Fruit fly (Drosophila melanogaster): Measurements from ENCODE around the gene Cdc6.

The Cdc6 gene

DNA sequence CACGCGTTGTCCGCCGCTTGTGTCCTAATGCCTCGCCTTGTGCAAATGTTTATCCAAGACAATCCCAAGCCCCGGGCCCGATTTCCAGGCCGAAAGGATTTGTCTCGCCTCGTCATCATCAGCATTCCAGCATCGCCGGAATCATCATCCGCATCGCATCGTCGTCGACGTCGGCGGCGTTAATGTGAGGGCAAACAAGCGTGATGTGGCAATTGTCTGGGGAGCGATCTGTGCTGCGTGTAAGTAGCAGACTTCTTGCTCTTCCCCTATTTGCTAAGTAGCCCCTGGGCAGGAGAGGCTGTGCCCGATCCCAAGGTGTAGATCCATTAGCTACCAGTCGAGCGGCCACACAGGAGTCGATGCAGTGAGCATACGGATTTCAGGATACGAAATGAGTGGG, 26.9 kb upstream of the Cdc6 start:
- TF ChIP-seq Crg-1 (GFP tag; optimal IDR thresholded peaks at IDR 0.05) = no peak
- no peak for TF ChIP-seq cnc (optimal IDR thresholded peaks at IDR 0.05)
- TF ChIP-seq tj (GFP tag; optimal IDR thresholded peaks at IDR 0.05) = no peak
- TF ChIP-seq CG1620 (GFP tag; optimal IDR thresholded peaks at IDR 0.05) = no peak
- no peak for TF ChIP-seq CG7101 (tag; optimal IDR thresholded peaks at IDR 0.05)
- no peak for TF ChIP-seq Hr96 (GFP tag; optimal IDR thresholded peaks at IDR 0.05)
- TF ChIP-seq CG14711 (tag; optimal IDR thresholded peaks at IDR 0.05) = no peak
- TF ChIP-seq Mnt (GFP tag; optimal IDR thresholded peaks at IDR 0.05) = no peak
- TF ChIP-seq CG5204 (GFP tag; optimal IDR thresholded peaks at IDR 0.05) = no peak
- no peak for TF ChIP-seq CG11617 (GFP tag; optimal IDR thresholded peaks at IDR 0.05)

DNA sequence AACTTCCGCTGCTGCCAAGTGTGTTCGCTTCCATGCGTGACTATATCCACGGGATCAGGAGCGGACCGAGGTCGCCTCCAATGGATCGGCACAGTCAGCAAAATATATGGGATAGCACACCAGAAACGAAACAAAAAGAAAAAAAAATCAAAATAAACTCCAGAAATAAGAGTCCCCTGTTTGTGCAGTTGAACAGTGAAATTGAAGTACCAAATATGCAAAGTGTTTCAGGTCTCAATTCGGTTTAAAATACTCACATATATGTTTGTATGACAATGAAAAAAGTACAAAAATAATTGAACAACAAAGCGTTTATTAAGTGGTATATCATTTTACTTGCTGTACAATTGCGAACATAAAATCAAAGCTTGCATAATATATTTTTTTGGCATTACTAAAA, 25.7 kb upstream of the Cdc6 start:
- TF ChIP-seq Hr96 (GFP tag; optimal IDR thresholded peaks at IDR 0.05) = no peak
- TF ChIP-seq tj (GFP tag; optimal IDR thresholded peaks at IDR 0.05) = peak; percentile 93

DNA sequence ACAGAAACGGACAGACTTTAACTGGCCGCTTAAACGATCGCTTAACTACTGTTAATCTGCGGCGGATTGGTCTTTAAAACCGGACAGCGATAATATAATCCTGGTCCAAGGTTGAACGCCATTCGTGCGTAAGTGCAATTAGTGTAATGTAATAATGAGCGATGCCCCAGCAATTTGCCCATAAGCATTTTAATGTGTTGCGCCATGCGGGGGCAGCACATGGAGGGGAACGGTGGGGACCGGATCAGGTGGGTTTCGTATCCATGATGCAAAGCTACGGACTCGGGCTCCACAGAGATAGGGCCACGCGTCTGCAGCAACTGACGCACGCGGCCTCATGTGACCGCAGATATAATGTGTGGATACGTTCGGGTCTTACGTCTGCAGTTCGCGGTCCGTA, 23.9 kb upstream of the Cdc6 start:
- TF ChIP-seq tj (GFP tag; optimal IDR thresholded peaks at IDR 0.05) (no peak), Crg-1 (GFP tag; optimal IDR thresholded peaks at IDR 0.05) (no peak), cic (GFP tag; optimal IDR thresholded peaks at IDR 0.05) (no peak), CG1620 (GFP tag; optimal IDR thresholded peaks at IDR 0.05) (no peak), pad (GFP tag; optimal IDR thresholded peaks at IDR 0.05) (no peak), bab1 (GFP tag; optimal IDR thresholded peaks at IDR 0.05) (no peak), CG7045 (GFP tag; optimal IDR thresholded peaks at IDR 0.05) (no peak), CG7101 (tag; optimal IDR thresholded peaks at IDR 0.05) (no peak), CG12768 (GFP tag; optimal IDR thresholded peaks at IDR 0.05) (no peak), kay (GFP tag; ENCODE audit: borderline replicate concordance) (no peak), toe (GFP tag; optimal IDR thresholded peaks at IDR 0.05) (no peak), Clk (GFP tag; optimal IDR thresholded peaks at IDR 0.05) (no peak), CG11617 (GFP tag; optimal IDR thresholded peaks at IDR 0.05) (no peak), CG33017 (tag; optimal IDR thresholded peaks at IDR 0.05) (no peak), cnc (optimal IDR thresholded peaks at IDR 0.05) (no peak), CG5204 (GFP tag; optimal IDR thresholded peaks at IDR 0.05) (no peak), Mnt (GFP tag; optimal IDR thresholded peaks at IDR 0.05) (no peak), CG14711 (tag; optimal IDR thresholded peaks at IDR 0.05) (no peak), ovo (GFP tag; optimal IDR thresholded peaks at IDR 0.05) (no peak), Hr96 (GFP tag; optimal IDR thresholded peaks at IDR 0.05) (no peak)

DNA sequence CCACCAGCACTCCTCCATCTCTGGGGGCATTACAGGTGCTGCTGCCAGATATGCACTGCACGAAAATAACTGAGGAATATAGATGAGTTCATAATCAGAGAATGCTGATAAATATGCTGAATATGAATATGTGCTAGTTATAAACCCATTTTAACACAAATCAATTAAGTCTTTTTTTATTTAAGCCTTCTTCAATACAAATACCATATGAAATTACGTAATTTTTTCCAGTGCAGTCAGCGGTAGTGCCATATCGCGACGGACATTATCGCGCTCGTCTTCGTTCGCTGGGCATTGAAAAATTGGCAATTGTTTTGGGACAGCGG, 23.5 kb upstream of the Cdc6 start:
- TF ChIP-seq CG7101 (tag; optimal IDR thresholded peaks at IDR 0.05) (peak; percentile 15), CG7045 (GFP tag; optimal IDR thresholded peaks at IDR 0.05) (no peak), CG5204 (GFP tag; optimal IDR thresholded peaks at IDR 0.05) (peak; percentile 43)

DNA sequence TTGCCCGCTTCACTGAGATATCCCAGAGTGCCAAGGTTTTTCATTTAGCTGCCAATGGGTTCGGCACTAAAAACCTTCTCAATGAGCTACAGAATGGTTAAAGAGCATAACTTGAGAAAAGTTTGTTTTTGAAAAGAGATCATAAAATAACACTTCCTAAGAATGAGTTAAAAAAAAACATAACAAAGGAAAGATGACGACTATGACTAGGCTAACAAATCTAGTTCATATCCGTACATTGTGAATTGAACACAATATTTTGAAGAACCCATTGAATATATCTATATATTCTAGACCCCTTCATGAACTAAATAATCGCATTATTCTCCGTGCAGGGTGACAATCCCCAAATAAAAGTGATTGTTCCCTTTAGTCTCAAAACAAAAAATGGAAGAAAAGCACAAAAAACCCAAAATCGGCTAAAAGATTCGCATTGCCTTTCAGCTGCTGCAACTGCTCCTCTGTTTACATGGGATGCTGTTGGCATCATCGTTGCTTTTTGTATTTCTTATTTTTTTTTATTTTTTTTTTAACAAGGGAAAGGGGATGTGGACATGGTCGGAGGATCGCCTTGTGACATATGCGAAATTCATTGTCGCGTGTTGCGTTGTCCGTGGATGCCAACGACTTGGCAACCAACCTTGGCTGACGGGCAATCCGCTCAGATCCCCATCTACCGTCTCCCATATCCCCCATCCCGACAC, 23.0 kb upstream of the Cdc6 start:
- TF ChIP-seq toe (GFP tag; optimal IDR thresholded peaks at IDR 0.05) = peak; percentile 48
- TF ChIP-seq Mnt (GFP tag; optimal IDR thresholded peaks at IDR 0.05) = no peak
- TF ChIP-seq Crg-1 (GFP tag; optimal IDR thresholded peaks at IDR 0.05) = no peak
- peak; percentile 21 for TF ChIP-seq kay (GFP tag; ENCODE audit: borderline replicate concordance)

DNA sequence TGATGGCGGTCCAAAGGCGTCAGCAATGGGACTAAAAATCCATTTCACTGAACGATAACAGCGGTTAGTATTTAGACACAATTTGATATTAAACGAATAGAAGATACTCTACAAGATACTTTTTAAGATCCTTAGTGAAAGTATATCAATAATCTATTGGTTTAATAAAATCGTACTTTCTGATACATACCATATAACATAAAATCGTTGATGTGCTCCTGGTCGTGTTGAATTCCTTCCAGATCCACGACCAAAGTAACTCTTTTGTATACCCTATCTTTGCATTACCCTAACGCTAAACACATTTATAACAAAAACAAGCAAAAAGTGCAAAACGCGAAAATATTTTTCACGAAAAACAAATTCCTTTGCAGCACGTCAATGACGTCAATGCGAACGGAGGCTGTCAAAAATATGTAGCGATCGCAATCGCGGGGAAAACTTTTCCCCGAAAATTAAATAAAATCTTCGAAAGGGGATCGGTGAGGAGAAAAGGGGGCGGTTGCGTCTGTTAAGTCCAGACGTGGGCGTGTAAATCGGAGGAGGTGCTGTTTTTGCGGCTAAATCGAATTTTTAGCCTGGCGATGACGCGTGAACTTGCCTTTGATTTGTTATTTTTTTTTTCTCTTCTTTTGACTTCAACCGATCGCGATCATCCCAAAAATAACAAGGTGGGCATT, 21.5 kb upstream of the Cdc6 start:
- TF ChIP-seq pad (GFP tag; optimal IDR thresholded peaks at IDR 0.05) (no peak), cic (GFP tag; optimal IDR thresholded peaks at IDR 0.05) (no peak), bab1 (GFP tag; optimal IDR thresholded peaks at IDR 0.05) (no peak), Mnt (GFP tag; optimal IDR thresholded peaks at IDR 0.05) (no peak)

DNA sequence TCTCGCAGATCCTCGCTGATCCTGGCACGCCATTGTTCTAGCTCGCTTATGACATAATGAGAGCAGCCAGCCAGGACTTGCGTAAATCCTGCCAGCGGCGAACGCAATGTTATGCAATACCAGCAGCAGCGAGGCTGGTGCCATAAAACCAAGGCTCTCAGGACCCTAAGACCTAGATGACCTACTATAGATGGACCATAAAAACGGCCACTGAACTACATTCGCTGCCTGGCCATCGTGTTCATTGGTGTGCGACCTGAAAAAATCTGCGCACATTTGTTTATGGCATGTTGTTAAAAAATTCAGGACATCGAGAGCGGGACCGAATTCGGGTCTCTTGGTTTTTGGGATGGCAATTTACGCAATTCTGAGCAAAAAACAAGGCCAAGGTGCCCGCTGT, 19.7 kb upstream of the Cdc6 start:
- TF ChIP-seq Mnt (GFP tag; optimal IDR thresholded peaks at IDR 0.05) = no peak
- TF ChIP-seq CG7101 (tag; optimal IDR thresholded peaks at IDR 0.05) = no peak
- TF ChIP-seq cnc (optimal IDR thresholded peaks at IDR 0.05) = no peak
- no peak for TF ChIP-seq CG33017 (tag; optimal IDR thresholded peaks at IDR 0.05)
- no peak for TF ChIP-seq Clk (GFP tag; optimal IDR thresholded peaks at IDR 0.05)
- no peak for TF ChIP-seq CG12768 (GFP tag; optimal IDR thresholded peaks at IDR 0.05)
- TF ChIP-seq cic (GFP tag; optimal IDR thresholded peaks at IDR 0.05) = no peak
- TF ChIP-seq CG11617 (GFP tag; optimal IDR thresholded peaks at IDR 0.05) = no peak
- no peak for TF ChIP-seq tj (GFP tag; optimal IDR thresholded peaks at IDR 0.05)
- no peak for TF ChIP-seq CG1620 (GFP tag; optimal IDR thresholded peaks at IDR 0.05)
- TF ChIP-seq pad (GFP tag; optimal IDR thresholded peaks at IDR 0.05) = no peak
- TF ChIP-seq toe (GFP tag; optimal IDR thresholded peaks at IDR 0.05) = no peak
- no peak for TF ChIP-seq bab1 (GFP tag; optimal IDR thresholded peaks at IDR 0.05)
